Fruit fly (Drosophila melanogaster): Measurements from ENCODE around the gene cutlet.

Gene cutlet

dm6 chr2L:3711665-3712064, at the start of gene cutlet:
TSS of gene cutlet (minus strand) at chr2L:3711748.
- TF ChIP-seq CTCF (optimal IDR thresholded peaks at IDR 0.05) (no peak), CG8478 (optimal IDR thresholded peaks at IDR 0.05) (no peak)

- TF ChIP-seq CTCF (optimal IDR thresholded peaks at IDR 0.05): no peak
- TF ChIP-seq CG8478 (optimal IDR thresholded peaks at IDR 0.05): no peak
Observed at dm6 chr2L:3756831-3757351, 45.3 kb upstream of the cutlet start, which contains the start of gene CG43707. TSS of gene CG43707 (plus strand) at chr2L:3757256.

- TF ChIP-seq CG8478 (optimal IDR thresholded peaks at IDR 0.05): no peak
- TF ChIP-seq CTCF (optimal IDR thresholded peaks at IDR 0.05): no peak
Observed at dm6 chr2L:3754835-3755547, 43.4 kb upstream of the cutlet start.

DNA sequence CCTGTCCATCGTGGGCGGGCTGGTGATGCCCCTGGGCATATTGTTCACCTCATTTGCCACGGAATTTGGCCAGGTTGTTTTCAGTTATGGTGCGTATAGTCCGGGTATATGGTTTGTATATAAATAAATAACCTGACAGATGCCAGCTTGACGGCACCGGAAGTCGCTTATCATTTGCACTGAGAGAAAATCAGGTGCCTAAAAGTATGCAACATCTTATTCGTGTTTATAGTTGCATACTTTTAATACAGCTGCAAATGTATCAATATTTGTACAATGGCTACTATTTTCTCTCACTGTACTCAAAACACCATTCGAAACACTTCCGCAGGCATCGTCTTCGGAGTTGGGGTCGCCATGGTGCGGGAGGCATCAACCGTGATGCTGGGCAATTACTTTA, 37.1 kb upstream of the cutlet start:
- no peak for TF ChIP-seq CTCF (optimal IDR thresholded peaks at IDR 0.05)
- TF ChIP-seq CG8478 (optimal IDR thresholded peaks at IDR 0.05): no peak

DNA sequence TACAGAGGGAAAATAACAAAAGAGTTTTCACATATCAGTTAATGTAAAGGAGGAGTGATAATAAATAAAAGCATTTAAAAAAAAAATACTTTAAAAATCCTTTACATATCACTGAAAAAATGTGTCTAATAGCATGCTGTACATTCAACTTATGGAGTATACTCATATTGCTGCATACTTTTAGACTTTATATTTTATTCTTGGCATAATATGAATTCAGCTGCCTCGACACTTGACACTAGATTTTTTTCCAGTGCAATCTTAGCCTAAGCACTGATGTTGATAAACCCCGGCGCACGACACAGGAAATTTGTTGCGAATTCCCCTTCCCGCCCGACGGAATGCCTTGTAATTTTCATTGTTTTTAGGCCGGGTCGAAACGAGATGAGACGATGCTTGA, 28.9 kb upstream of the cutlet start:
- TF ChIP-seq CG8478 (optimal IDR thresholded peaks at IDR 0.05) (no peak), CTCF (optimal IDR thresholded peaks at IDR 0.05) (no peak)

- TF ChIP-seq CTCF (optimal IDR thresholded peaks at IDR 0.05): no peak
- no peak for TF ChIP-seq CG8478 (optimal IDR thresholded peaks at IDR 0.05)
Observed at dm6 chr2L:3737682-3738081, 26.1 kb upstream of the cutlet start.

dm6 chr2L:3737003-3737662, 25.6 kb upstream of the cutlet start:
- no peak for TF ChIP-seq CTCF (optimal IDR thresholded peaks at IDR 0.05)
- TF ChIP-seq CG8478 (optimal IDR thresholded peaks at IDR 0.05): no peak

DNA sequence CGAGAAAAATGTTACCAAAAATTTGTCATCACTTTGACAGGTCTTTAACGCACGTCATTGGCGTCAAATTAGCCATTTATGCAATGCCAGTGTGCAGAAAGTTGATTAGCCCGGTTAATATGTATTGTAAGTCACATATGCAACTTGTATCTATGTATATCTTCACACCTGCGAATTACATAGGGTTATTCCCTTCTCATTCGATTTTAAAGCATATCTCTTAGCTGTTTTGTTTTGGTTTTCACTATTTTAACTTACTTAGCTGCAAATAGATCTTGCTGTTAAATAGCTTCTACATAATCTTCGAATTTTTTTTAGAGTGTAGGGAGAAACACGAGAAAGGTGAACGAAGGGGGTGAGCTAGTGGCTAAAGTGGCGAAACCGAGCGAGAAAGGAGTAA, 19.5 kb upstream of the cutlet start:
- TF ChIP-seq CG8478 (optimal IDR thresholded peaks at IDR 0.05) (no peak), CTCF (optimal IDR thresholded peaks at IDR 0.05) (no peak)

DNA sequence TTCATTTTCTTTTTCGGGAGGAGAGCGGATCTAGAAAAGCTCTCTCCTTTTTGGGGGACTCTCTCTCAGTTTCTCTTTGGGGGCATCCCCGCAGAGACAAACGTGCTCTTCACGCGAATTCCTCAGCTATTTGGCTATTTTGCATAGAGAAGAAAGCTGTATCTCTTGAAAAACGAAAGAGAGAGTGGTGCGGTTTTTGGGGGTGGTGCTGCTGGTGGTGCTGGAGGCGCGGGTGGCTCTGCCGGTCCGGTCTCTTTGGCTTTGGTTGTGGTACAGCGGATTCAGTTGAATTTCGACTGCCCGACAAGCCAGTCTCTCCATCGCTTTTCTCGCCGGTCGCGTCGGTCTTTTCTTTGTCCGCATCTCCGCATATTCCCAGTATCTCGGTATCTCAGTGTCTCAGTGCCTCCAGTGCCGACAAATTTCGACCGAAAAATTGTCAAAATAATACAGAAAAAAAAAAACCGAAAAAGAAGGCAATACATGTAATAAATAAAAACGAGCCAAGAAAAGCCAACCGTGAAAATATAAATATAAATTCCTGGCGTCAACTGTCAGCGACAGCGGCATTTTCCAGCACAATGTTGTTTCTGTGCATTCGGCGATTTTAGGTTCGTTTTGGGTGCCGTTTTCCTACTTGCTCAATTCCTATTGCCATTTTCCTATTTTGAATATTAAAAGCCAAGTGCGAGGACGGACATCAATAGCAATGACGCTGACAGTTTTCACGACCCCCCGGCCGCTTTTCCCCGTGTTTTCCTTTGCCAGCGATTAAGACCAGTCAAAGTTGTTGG, 18.8 kb upstream of the cutlet start, which contains the start of gene CG10019:
Gene CG10019, plus strand, starts transcription at position 285 of the 794 bp plus-strand sequence.
- TF ChIP-seq CTCF (optimal IDR thresholded peaks at IDR 0.05): no peak
- TF ChIP-seq CG8478 (optimal IDR thresholded peaks at IDR 0.05): no peak

DNA sequence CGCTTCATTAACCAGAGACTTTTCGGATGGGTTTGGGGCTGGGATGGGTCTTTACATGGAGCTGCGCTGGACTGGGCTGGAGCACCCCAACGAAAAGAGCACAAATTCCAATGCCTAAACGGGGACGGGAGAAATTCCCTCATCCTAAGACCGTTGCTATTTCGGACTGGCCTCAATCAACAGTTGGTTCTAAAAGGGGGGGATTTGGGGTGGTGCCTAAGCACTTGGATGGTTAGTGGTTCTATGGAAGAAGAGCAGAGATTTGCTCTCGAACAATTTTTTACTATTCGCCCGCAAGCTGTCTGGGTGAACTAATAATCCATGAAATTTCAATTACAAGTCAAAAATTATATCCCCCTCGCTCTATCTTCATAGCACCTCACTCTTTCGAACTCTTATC, 18.1 kb upstream of the cutlet start:
- TF ChIP-seq CTCF (optimal IDR thresholded peaks at IDR 0.05): no peak
- no peak for TF ChIP-seq CG8478 (optimal IDR thresholded peaks at IDR 0.05)

DNA sequence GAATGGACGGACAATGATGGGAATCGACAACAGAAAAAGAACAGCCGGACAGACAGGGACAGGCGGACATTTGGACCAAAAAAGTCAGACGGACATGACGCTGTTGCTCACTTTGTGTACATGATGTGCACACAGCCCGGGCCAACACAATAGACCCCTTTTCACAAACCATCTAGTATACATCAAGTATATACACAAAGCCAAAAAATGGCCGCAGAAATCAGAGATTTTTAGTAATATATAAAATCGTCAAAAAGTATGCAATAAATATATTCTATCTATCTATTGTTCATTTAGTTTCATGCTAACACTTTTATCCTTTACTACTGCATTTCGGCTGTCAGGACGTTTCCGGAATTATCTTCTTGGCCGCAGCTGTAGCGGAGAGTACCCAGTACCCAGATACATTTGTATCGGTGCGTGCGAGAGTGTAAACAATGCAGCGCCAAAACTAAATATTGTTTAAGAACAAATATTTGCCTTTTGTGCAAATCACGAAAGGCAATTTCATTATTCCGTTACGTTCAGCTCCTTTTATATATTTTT, 7.9 kb upstream of the cutlet start:
- TF ChIP-seq CG8478 (optimal IDR thresholded peaks at IDR 0.05): no peak
- TF ChIP-seq CTCF (optimal IDR thresholded peaks at IDR 0.05): no peak

- TF ChIP-seq CTCF (optimal IDR thresholded peaks at IDR 0.05): no peak
- TF ChIP-seq CG8478 (optimal IDR thresholded peaks at IDR 0.05): no peak
Observed at dm6 chr2L:3717673-3718235, 6.2 kb upstream of the cutlet start, which contains the start of the genes lectin-24A and Shaw. TSS of gene lectin-24A (minus strand) at chr2L:3717773. TSS of gene Shaw (plus strand) at chr2L:3718185.

dm6 chr2L:3713545-3714156, 2.1 kb upstream of the cutlet start:
- TF ChIP-seq CTCF (optimal IDR thresholded peaks at IDR 0.05) (no peak), CG8478 (optimal IDR thresholded peaks at IDR 0.05) (no peak)

DNA sequence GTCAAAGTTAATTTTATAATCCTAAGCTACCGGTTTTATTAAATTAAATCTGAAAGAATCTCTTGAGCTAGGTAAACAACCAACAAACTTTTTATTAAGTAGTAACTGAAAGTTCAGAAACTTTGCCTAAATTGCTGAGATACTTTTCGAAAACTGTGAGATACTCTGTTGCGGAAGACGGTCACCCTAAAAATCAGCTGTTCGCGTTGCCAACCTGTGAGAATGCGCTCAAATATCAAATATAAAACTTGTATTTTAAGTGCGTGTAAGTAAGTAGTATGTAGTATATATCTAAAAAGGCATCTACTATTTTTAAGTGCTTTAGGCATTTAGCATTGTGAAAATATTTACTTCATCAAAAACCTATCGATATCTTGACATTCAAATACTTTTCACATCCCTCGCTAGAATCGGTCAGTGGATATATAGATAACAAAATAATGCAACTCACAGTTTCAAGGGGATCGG, 1.4 kb upstream of the cutlet start, which contains the start of the genes CG31955 and CG2818:
Gene CG31955, minus strand, starts transcription at position 157 of the 468 bp plus-strand sequence.
Gene CG2818, plus strand, starts transcription at position 412 of the 468 bp plus-strand sequence.
- no peak for TF ChIP-seq CTCF (optimal IDR thresholded peaks at IDR 0.05)
- no peak for TF ChIP-seq CG8478 (optimal IDR thresholded peaks at IDR 0.05)
